Worm (Caenorhabditis elegans): ENCODE results near the gene F09E10.6.

F09E10.6 gene

DNA sequence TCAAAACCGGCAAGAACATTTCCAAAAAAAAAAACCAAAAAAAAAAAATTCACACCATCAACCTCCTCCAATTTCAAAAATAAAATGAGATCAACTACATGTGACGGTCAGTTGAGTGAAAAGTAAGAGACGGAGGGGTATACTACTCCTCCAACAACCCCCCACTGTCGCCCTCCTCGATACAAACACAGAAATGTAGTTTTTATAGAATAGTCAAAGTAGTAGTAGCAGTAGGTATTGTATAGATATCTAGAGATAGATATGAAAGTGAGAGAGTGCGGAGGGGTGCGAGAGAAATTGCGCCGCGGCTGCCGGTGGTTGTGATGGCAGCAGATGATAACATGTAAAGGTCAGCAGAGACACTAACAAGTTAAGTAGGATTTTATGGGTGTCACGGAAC is 29.9 kb upstream of the F09E10.6 start:
- TF ChIP-seq nhr-232 (tag; optimal IDR thresholded peaks at IDR 0.05) (no peak), zip-5 (tag; optimal IDR thresholded peaks at IDR 0.05) (no peak), pqm-1 (tag; optimal IDR thresholded peaks at IDR 0.05) (no peak), hlh-13 (GFP tag; optimal IDR thresholded peaks at IDR 0.05) (no peak), madf-2 (tag; optimal IDR thresholded peaks at IDR 0.05) (no peak), syd-9 (tag; optimal IDR thresholded peaks at IDR 0.05) (no peak), sdc-2 (tag; optimal IDR thresholded peaks at IDR 0.05) (peak; percentile 21), ama-1 (optimal IDR thresholded peaks at IDR 0.05) (no peak)

DNA sequence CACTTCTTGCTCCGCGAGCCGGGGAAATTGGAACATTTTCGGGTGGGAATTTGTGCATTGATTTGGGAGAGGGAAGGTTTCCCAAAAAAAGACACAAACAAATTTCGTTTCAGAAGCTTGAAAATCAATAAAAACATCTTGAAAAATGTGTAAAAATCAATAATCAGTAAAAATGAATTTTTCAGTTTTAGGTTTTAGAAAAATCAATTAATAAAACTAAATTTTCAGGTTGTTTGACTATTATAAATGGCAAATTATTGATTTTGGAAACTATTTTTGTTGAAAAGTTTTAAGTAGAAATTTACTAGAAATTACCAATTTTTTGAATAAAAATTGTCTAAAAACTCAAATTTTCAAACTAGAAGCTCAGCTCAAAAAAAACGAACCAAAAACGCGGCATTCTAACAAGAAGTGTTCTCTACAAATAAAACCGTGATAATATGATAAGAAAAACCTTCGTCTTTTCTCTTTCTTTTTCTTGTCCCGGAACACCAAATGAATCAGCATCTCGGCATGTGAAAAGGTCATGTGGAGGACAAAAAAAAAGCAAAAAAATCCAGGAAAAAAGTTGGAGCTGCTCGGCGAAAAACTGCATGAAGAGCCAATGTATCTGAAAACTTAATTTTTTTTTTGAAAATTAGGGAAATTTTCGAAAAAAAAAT is 28.2 kb upstream of the F09E10.6 start:
- no peak for TF ChIP-seq unc-55 (GFP tag; optimal IDR thresholded peaks at IDR 0.05)

DNA sequence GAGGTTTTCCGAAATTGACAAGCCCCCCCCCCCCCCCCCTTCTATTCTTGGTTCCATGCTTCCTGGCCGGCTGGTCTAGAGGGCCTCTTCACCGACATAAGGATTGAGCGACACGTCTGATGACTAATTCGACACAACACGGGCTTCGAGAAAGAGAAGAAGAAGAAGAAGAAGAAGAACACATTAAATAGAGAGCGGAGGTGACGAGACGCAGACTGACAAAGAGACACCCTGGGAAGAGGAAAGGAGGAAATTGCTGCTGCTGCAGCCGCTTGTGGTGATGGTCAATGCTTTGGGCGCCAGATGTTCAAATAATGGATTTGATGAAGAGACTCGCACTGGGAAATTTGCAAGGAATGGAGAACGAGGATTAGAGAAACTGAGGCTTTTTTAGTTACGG is 27.1 kb upstream of the F09E10.6 start:
- TF ChIP-seq fax-1 (tag; optimal IDR thresholded peaks at IDR 0.05) (no peak), npax-4 (tag; optimal IDR thresholded peaks at IDR 0.05) (no peak), che-1 (tag; optimal IDR thresholded peaks at IDR 0.05) (peak; percentile 19), unc-3 (GFP tag; conservative IDR thresholded peaks at IDR 0.05) (no peak), unc-3 (tag; optimal IDR thresholded peaks at IDR 0.05) (no peak), Y22D7AL.16 (tag; optimal IDR thresholded peaks at IDR 0.05) (peak; percentile 4), unc-42 (tag; optimal IDR thresholded peaks at IDR 0.05) (peak; percentile 31), ref-2 (tag; optimal IDR thresholded peaks at IDR 0.05) (peak; percentile 36), ceh-31 (tag; optimal IDR thresholded peaks at IDR 0.05) (peak; percentile 73), ceh-30 (tag; optimal IDR thresholded peaks at IDR 0.05) (peak; percentile 27), nfya-1 (tag; optimal IDR thresholded peaks at IDR 0.05) (peak; percentile 61), lim-6 (tag; optimal IDR thresholded peaks at IDR 0.05) (no peak), hlh-8 (tag; optimal IDR thresholded peaks at IDR 0.05) (peak; percentile 68), ceh-6 (GFP tag; optimal IDR thresholded peaks at IDR 0.05) (no peak), ceh-18 (tag; optimal IDR thresholded peaks at IDR 0.05) (peak; percentile 27), unc-55 (GFP tag; optimal IDR thresholded peaks at IDR 0.05) (peak; percentile 71), sdc-2 (tag; optimal IDR thresholded peaks at IDR 0.05) (peak; percentile 61), tbx-2 (tag; optimal IDR thresholded peaks at IDR 0.05) (peak; percentile 40), rnt-1 (tag; optimal IDR thresholded peaks at IDR 0.05) (peak; percentile 50), hlh-30 (tag; optimal IDR thresholded peaks at IDR 0.05; ENCODE audit: insufficient read depth) (peak; percentile 23)

DNA sequence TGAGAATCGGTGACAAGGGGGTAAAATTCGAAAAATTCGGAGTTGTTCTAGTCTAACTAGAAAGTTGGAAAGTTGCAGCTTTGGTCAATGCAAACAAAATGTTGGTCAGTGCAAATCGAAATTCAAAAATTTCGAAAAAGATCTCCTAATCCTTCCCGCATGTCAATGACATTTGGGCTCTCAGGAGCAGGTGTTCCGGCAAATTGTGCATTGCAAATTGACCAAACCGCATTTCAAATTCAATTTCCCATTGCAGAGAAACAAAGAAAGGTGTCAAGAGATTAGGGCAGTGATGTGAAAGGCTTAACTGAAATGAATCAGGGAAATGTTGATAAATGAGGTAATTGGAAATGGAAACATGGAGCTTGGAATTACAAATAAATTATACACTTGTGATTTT is 25.8 kb upstream of the F09E10.6 start:
- TF ChIP-seq unc-3 (GFP tag; conservative IDR thresholded peaks at IDR 0.05) (no peak), unc-3 (tag; optimal IDR thresholded peaks at IDR 0.05) (no peak), pqm-1 (tag; optimal IDR thresholded peaks at IDR 0.05) (no peak), che-1 (tag; optimal IDR thresholded peaks at IDR 0.05) (no peak), rnt-1 (tag; optimal IDR thresholded peaks at IDR 0.05) (no peak), hlh-8 (tag; optimal IDR thresholded peaks at IDR 0.05) (no peak)

DNA sequence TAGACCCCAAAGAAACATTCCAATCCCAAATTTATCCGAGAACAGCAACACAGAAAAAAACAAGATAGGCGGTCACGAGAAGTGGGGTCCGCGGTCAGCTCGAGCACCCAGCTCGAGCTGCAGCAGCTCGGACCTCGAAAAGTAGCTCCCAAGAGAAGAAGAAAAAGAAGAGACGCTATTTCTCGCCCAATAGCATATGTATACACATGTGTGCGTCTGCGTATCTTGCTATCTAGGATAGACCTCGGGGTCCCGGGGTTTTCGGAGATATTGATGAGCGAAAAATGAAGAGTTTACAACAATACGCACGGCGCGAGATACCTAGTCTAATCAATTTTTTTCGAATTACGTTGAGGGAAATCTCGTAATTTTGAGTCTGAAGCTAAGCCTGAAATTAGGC is 24.6 kb upstream of the F09E10.6 start:
- TF ChIP-seq fkh-10 (GFP tag; optimal IDR thresholded peaks at IDR 0.05) (peak; percentile 21), ceh-31 (tag; optimal IDR thresholded peaks at IDR 0.05) (peak; percentile 29), ceh-18 (tag; optimal IDR thresholded peaks at IDR 0.05) (peak; percentile 52), sdc-2 (tag; optimal IDR thresholded peaks at IDR 0.05) (no peak), nfya-1 (tag; optimal IDR thresholded peaks at IDR 0.05) (peak; percentile 30), unc-3 (GFP tag; conservative IDR thresholded peaks at IDR 0.05) (no peak), unc-3 (tag; optimal IDR thresholded peaks at IDR 0.05) (no peak), hlh-30 (tag; optimal IDR thresholded peaks at IDR 0.05; ENCODE audit: insufficient read depth) (peak; percentile 28), rnt-1 (tag; optimal IDR thresholded peaks at IDR 0.05) (peak; percentile 32)

DNA sequence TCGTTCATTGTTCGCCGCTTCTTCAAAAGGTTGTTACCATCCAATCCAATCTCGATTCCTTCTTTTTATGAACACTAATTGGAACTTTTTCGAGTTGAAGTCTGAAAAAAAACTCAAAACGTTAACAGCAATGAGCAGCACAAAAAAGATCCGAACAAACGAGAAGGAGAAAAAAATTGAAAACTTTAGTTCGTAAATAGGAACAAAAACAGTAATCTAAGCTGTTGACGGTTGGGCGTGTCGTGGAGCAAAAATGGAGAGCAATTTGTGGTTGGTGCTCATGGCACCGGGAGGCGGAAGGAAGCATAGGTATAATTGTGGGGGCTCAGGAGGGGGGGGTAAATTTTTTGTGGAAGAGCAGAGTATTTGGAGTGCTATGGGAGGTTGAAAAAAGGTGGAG is 23.9 kb upstream of the F09E10.6 start, which contains the start of gene toca-1:
toca-1 (minus strand) TSS at position 101 of the 400 bp plus-strand sequence.
- TF ChIP-seq K02D7.2 (tag; optimal IDR thresholded peaks at IDR 0.05) (no peak), lin-11 (tag; optimal IDR thresholded peaks at IDR 0.05) (no peak), pat-9 (tag; optimal IDR thresholded peaks at IDR 0.05) (no peak), hlh-6 (tag; optimal IDR thresholded peaks at IDR 0.05) (no peak), fax-1 (tag; optimal IDR thresholded peaks at IDR 0.05) (no peak), K09A11.1 (tag; optimal IDR thresholded peaks at IDR 0.05; ENCODE audit: insufficient read depth) (no peak), ceh-9 (tag; optimal IDR thresholded peaks at IDR 0.05) (no peak), ceh-24 (tag; optimal IDR thresholded peaks at IDR 0.05) (no peak), sox-2 (GFP tag; IDR thresholded peaks at IDR 0.05) (no peak), hlh-30 (tag; optimal IDR thresholded peaks at IDR 0.05; ENCODE audit: insufficient read depth) (no peak), pha-4 (tag; optimal IDR thresholded peaks at IDR 0.05) (no peak), madf-2 (tag; optimal IDR thresholded peaks at IDR 0.05) (no peak), odd-2 (tag; optimal IDR thresholded peaks at IDR 0.05) (no peak), syd-9 (tag; optimal IDR thresholded peaks at IDR 0.05) (no peak), unc-86 (tag; optimal IDR thresholded peaks at IDR 0.05) (no peak), pros-1 (tag; optimal IDR thresholded peaks at IDR 0.05) (no peak), ceh-34 (tag; optimal IDR thresholded peaks at IDR 0.05) (no peak)
